Fruit fly (Drosophila melanogaster) whole organism, embryonic: ENCODE data around the gene ETHR.

ENCODE experiments used
- Bdp1 ChIP-seq: fragments of 200-800 bp; sonication (Bioruptor generic); optimal IDR thresholded peaks from 3 replicates; lab custom pipeline; 2016; ENCODE audit warnings: missing biosample characterization, missing genetic modification characterization
- Bgb ChIP-seq: fragments of 200-800 bp; sonication (Bioruptor generic); IDR thresholded peaks from 2 replicates; pipeline ENCODE4 v1.3.6; 2022; ENCODE audit warnings: missing biosample characterization, missing genetic modification characterization; ENCODE audit not compliant: partially characterized antibody
- CG11695 ChIP-seq: fragments of 200-800 bp; sonication (Bioruptor generic); IDR thresholded peaks from 3 replicates; pipeline ENCODE4 v1.3.6; 2022; ENCODE audit warnings: missing biosample characterization, missing genetic modification characterization
- CG14710 ChIP-seq: fragments of 200-800 bp; sonication (Bioruptor generic); optimal IDR thresholded peaks from 3 replicates; lab custom pipeline; 2019; ENCODE audit warnings: missing biosample characterization, mild to moderate bottlenecking, missing genetic modification characterization, moderate library complexity
- CG15479 ChIP-seq: fragments of 200-800 bp; sonication (Bioruptor generic); optimal IDR thresholded peaks from 3 replicates; lab custom pipeline; 2019; ENCODE audit warnings: missing biosample characterization, mild to moderate bottlenecking, missing genetic modification characterization, moderate library complexity
- CG17568 ChIP-seq: fragments of 200-800 bp; sonication (Bioruptor generic); optimal IDR thresholded peaks from 2 replicates; lab custom pipeline; 2018; ENCODE audit warnings: missing biosample characterization, mild to moderate bottlenecking, missing genetic modification characterization, moderate library complexity
- CG18476 ChIP-seq: fragments of 200-800 bp; sonication (Bioruptor generic); optimal IDR thresholded peaks from 2 replicates; lab custom pipeline; 2016; ENCODE audit warnings: missing biosample characterization, mild to moderate bottlenecking, missing genetic modification characterization
- CG2875 ChIP-seq: fragments of 200-800 bp; sonication (Bioruptor generic); optimal IDR thresholded peaks from 2 replicates; lab custom pipeline; 2017; ENCODE audit warnings: missing biosample characterization, mild to moderate bottlenecking, missing genetic modification characterization, missing genetic modification reagents
- CG32532 ChIP-seq: fragments of 200-800 bp; sonication (Bioruptor generic); IDR thresholded peaks from 2 replicates; pipeline ENCODE4 v1.3.6; 2022; ENCODE audit warnings: missing biosample characterization, missing genetic modification characterization
- CG32772 ChIP-seq: fragments of 200-800 bp; sonication (Bioruptor generic); IDR thresholded peaks from 2 replicates; pipeline ENCODE4 v1.3.6; 2022; ENCODE audit warnings: missing biosample characterization, missing genetic modification characterization
- CG34224 ChIP-seq: fragments of 200-800 bp; sonication (Bioruptor generic); IDR thresholded peaks from 3 replicates; pipeline ENCODE4 v1.3.6; 2022; ENCODE audit warnings: missing biosample characterization, missing genetic modification characterization; ENCODE audit not compliant: partially characterized antibody
- CG4282 ChIP-seq: fragments of 200-800 bp; sonication (Bioruptor generic); optimal IDR thresholded peaks from 2 replicates; lab custom pipeline; 2016; ENCODE audit warnings: missing biosample characterization, missing genetic modification characterization
- CG4328 ChIP-seq: fragments of 200-800 bp; sonication (Bioruptor generic); optimal IDR thresholded peaks from 3 replicates; lab custom pipeline; 2017; ENCODE audit warnings: missing biosample characterization, missing genetic modification reagents, missing genetic modification characterization
- CG6254 ChIP-seq: fragments of 200-800 bp; sonication (Bioruptor generic); optimal IDR thresholded peaks from 3 replicates; lab custom pipeline; 2017; ENCODE audit warnings: mild to moderate bottlenecking, missing biosample characterization, missing genetic modification reagents, missing genetic modification characterization
- CG6791 ChIP-seq: fragments of 200-800 bp; sonication (Bioruptor generic); IDR thresholded peaks from 3 replicates; pipeline ENCODE4 v1.3.6; 2022; ENCODE audit warnings: missing biosample characterization, missing genetic modification characterization; ENCODE audit not compliant: partially characterized antibody
- CG7357 ChIP-seq: fragments of 200-800 bp; sonication (Bioruptor generic); IDR thresholded peaks from 3 replicates; pipeline ENCODE4 v1.3.6; 2022; ENCODE audit warnings: missing biosample characterization, missing genetic modification characterization
- CG7928 ChIP-seq: fragments of 200-800 bp; sonication (Bioruptor generic); optimal IDR thresholded peaks from 2 replicates; lab custom pipeline; 2017; ENCODE audit warnings: missing biosample characterization, mild to moderate bottlenecking, missing genetic modification characterization
- Chrac-16 ChIP-seq: fragments of 200-800 bp; sonication (Bioruptor generic); optimal IDR thresholded peaks from 3 replicates; lab custom pipeline; 2016; ENCODE audit warnings: missing biosample characterization, missing genetic modification characterization
- CrebB ChIP-seq: fragments of 200-800 bp; sonication (Bioruptor generic); optimal IDR thresholded peaks from 3 replicates; lab custom pipeline; 2018; ENCODE audit warnings: missing biosample characterization, mild to moderate bottlenecking, missing genetic modification characterization
- Dbx ChIP-seq: fragments of 200-800 bp; sonication (Bioruptor generic); IDR thresholded peaks from 3 replicates; pipeline ENCODE4 v1.3.6; 2022; ENCODE audit warnings: missing biosample characterization, missing genetic modification characterization
- Deaf1 ChIP-seq: fragments of 200-800 bp; optimal IDR thresholded peaks from 3 replicates; lab custom pipeline; 2019; ENCODE audit warnings: missing biosample characterization, mild to moderate bottlenecking, missing genetic modification characterization, moderate library complexity
- Dp ChIP-seq: fragments of 200-800 bp; sonication (Bioruptor generic); optimal IDR thresholded peaks from 2 replicates; lab custom pipeline; 2018; ENCODE audit warnings: missing biosample characterization, mild to moderate bottlenecking, missing genetic modification characterization, moderate library complexity
- Dref ChIP-seq: fragments of 200-800 bp; sonication (Bioruptor generic); IDR thresholded peaks from 2 replicates; pipeline ENCODE4 v1.3.6; 2022; ENCODE audit warnings: missing biosample characterization, missing genetic modification characterization
- E2f1 ChIP-seq: fragments of 200-800 bp; sonication (Bioruptor generic); IDR thresholded peaks from 2 replicates; pipeline ENCODE4 v1.3.6; 2022; ENCODE audit warnings: missing biosample characterization, missing genetic modification characterization
- Fer3 ChIP-seq: fragments of 200-800 bp; sonication (Bioruptor generic); optimal IDR thresholded peaks from 2 replicates; lab custom pipeline; 2018; ENCODE audit warnings: missing biosample characterization, mild to moderate bottlenecking, missing genetic modification characterization, moderate library complexity
- HLH3B ChIP-seq: fragments of 200-800 bp; sonication (Bioruptor generic); IDR thresholded peaks from 2 replicates; pipeline ENCODE4 v1.3.6; 2022; ENCODE audit warnings: missing biosample characterization, missing genetic modification characterization
- Mrtf ChIP-seq: fragments of 200-800 bp; sonication (Bioruptor generic); IDR thresholded peaks from 3 replicates; pipeline ENCODE4 v1.3.6; 2022; ENCODE audit warnings: missing biosample characterization, missing genetic modification characterization
- PHDP ChIP-seq: fragments of 200-800 bp; sonication (Bioruptor generic); optimal IDR thresholded peaks from 3 replicates; lab custom pipeline; 2018; ENCODE audit warnings: missing biosample characterization, mild to moderate bottlenecking, missing genetic modification characterization, moderate library complexity
- Pdp1 ChIP-seq, 2 experiments: fragments of 200-800 bp; sonication (Bioruptor generic); optimal IDR thresholded peaks; 3 replicates each; lab custom pipeline; 2016; ENCODE audit warnings: missing biosample characterization in 2 of 2, missing genetic modification characterization in 2 of 2, mild to moderate bottlenecking in 1 of 2, moderate library complexity in 1 of 2
- Sox102F ChIP-seq: fragments of 200-800 bp; sonication (Bioruptor generic); optimal IDR thresholded peaks from 2 replicates; lab custom pipeline; 2018; ENCODE audit warnings: missing biosample characterization, mild to moderate bottlenecking, missing genetic modification characterization, moderate library complexity
- Trl ChIP-seq, 3 experiments: fragments of >200 bp in 2 of 3; fragments of 200-800 bp in 1 of 3; sonication (Bioruptor generic) in 1 of 3; optimal IDR thresholded peaks; 2 replicates in 1 of 3; 3 replicates in 2 of 3; lab custom pipeline; 2016 to 2017; ENCODE audit warnings: missing biosample characterization in 1 of 3, missing genetic modification characterization in 1 of 3
- Vsx1 ChIP-seq: fragments of 200-800 bp; sonication (Bioruptor generic); optimal IDR thresholded peaks from 2 replicates; lab custom pipeline; 2017; ENCODE audit warnings: missing biosample characterization, mild to moderate bottlenecking, missing genetic modification characterization, missing genetic modification reagents
- Xbp1 ChIP-seq: fragments of 200-800 bp; sonication (Bioruptor generic); optimal IDR thresholded peaks from 3 replicates; lab custom pipeline; 2016; ENCODE audit warnings: missing biosample characterization, mild to moderate bottlenecking, missing genetic modification characterization
- ato ChIP-seq: fragments of 200-800 bp; sonication (Bioruptor generic); IDR thresholded peaks from 2 replicates; pipeline ENCODE4 v1.3.6; 2022; ENCODE audit warnings: missing biosample characterization, missing genetic modification characterization; ENCODE audit not compliant: partially characterized antibody
- eve ChIP-seq, 2 experiments: fragments of >200 bp; optimal IDR thresholded peaks; 2 replicates each; lab custom pipeline; 2017; ENCODE audit warnings: missing biosample characterization in 2 of 2, missing genetic modification characterization in 2 of 2
- exex ChIP-seq: fragments of 200-800 bp; sonication (Bioruptor generic); optimal IDR thresholded peaks from 4 replicates; lab custom pipeline; 2018; ENCODE audit warnings: missing biosample characterization, mild to moderate bottlenecking, missing genetic modification characterization, moderate library complexity
- grn ChIP-seq: fragments of 200-800 bp; sonication (Bioruptor generic); optimal IDR thresholded peaks from 3 replicates; lab custom pipeline; 2017; ENCODE audit warnings: missing biosample characterization, missing genetic modification characterization
- ind ChIP-seq: fragments of 200-800 bp; sonication (Bioruptor generic); optimal IDR thresholded peaks from 3 replicates; lab custom pipeline; 2016; ENCODE audit warnings: missing biosample characterization, missing genetic modification characterization
- kay ChIP-seq: fragments of 200-800 bp; sonication (Bioruptor generic); optimal IDR thresholded peaks from 2 replicates; lab custom pipeline; 2016; ENCODE audit warnings: missing biosample characterization, missing genetic modification characterization
- kni ChIP-seq: fragments of 200-800 bp; sonication (Bioruptor generic); optimal IDR thresholded peaks from 3 replicates; lab custom pipeline; 2017; ENCODE audit warnings: mild to moderate bottlenecking, missing biosample characterization, missing genetic modification reagents, missing genetic modification characterization
- lab ChIP-seq: fragments of 200-800 bp; sonication (Bioruptor generic); optimal IDR thresholded peaks from 3 replicates; lab custom pipeline; 2017; ENCODE audit warnings: missing biosample characterization, missing genetic modification characterization, mild to moderate bottlenecking, moderate library complexity, missing genetic modification reagents
- pb ChIP-seq: fragments of 200-800 bp; sonication (Bioruptor generic); optimal IDR thresholded peaks from 3 replicates; lab custom pipeline; 2016; ENCODE audit warnings: missing biosample characterization, missing genetic modification characterization
- prd ChIP-seq, 3 experiments: fragments of >200 bp in 2 of 3; fragments of 200-800 bp in 1 of 3; sonication (Bioruptor generic) in 1 of 3; optimal IDR thresholded peaks in 2 of 3; IDR thresholded peaks in 1 of 3; 2 replicates in 2 of 3; 3 replicates in 1 of 3; pipeline versions ENCODE4 v1.3.6 to Lab custom; 2017 to 2022; ENCODE audit warnings: missing biosample characterization in 1 of 3, missing genetic modification characterization in 1 of 3
- salm ChIP-seq: fragments of 200-800 bp; sonication (Bioruptor generic); optimal IDR thresholded peaks from 2 replicates; lab custom pipeline; 2018; ENCODE audit warnings: missing biosample characterization, mild to moderate bottlenecking, missing genetic modification characterization
- sob ChIP-seq: fragments of 200-800 bp; sonication (Bioruptor generic); IDR thresholded peaks from 2 replicates; pipeline ENCODE4 v1.3.6; 2022; ENCODE audit warnings: missing biosample characterization, missing genetic modification characterization
- tin ChIP-seq: fragments of 200-800 bp; sonication (Bioruptor generic); optimal IDR thresholded peaks from 3 replicates; lab custom pipeline; 2016; ENCODE audit warnings: missing biosample characterization, missing genetic modification characterization
- vnd ChIP-seq: fragments of 200-800 bp; sonication (Bioruptor generic); IDR thresholded peaks from 3 replicates; pipeline ENCODE4 v1.3.6; 2022; ENCODE audit warnings: missing biosample characterization, missing genetic modification characterization; ENCODE audit not compliant: partially characterized antibody
- wdn ChIP-seq: fragments of 200-800 bp; sonication (Bioruptor generic); IDR thresholded peaks from 2 replicates; pipeline ENCODE4 v1.3.6; 2022; ENCODE audit warnings: missing biosample characterization, missing genetic modification characterization

The ETHR gene

DNA sequence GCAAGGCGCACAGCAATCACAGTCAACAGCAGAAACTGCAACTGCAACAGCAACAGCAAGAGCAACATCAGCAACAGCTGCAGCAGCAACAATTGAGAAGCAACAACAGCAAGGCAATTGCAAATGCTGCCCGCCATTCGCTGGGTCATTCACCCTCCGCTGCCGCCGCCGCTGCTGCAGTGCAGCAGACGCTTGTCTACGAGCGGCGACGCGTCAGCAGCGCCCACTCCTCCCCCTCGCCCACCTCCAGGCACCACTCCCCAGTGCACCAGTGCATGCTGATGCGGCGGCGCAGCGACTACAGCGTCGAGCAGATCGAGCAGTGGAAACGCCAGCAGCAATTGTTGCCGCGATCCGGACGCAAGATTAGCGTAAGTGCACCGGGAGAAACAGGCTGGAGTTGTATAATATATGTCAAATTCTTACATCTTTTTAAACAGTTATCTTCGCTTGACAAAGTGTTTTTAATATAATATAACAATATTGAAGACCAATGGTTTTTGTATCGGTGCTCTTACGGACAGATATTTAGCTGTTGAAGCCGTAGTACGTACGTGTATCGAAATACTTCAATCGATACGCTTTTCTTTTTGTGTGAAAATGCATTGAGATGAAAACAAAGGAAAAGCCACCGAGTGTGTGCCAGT, 41.0 kb upstream of the ETHR start (continued):
- TF ChIP-seq ato (GFP tag; lab: Robert Waterston, UW) (no peak), CG34224 (GFP tag; lab: Robert Waterston, UW) (no peak), Fer3 (no peak), CG14710 (tag; lab: Kevin White, UChicago) (peak; percentile 45), CG18476 (GFP tag; lab: Kevin White, UChicago) (peak; percentile 13), CG7928 (no peak), kni (GFP tag; lab: Kevin White, UChicago) (peak; percentile 44), HLH3B (GFP tag; lab: Robert Waterston, UW) (peak; percentile 50; the same call in 1 of the 2 replicates), Dref (GFP tag; lab: Robert Waterston, UW) (no peak), Sox102F (GFP tag; lab: Kevin White, UChicago) (peak; percentile 38), CG4282 (no peak), CG6254 (peak; percentile 40), CrebB (tag; lab: Kevin White, UChicago) (no peak), CG32532 (GFP tag; lab: Robert Waterston, UW) (0 out of 2 replicates have a peak, but pooled peaks have one; percentile 4), Xbp1 (peak; percentile 36), eve (GFP tag; optimal IDR thresholded peaks at IDR 0.05; lab: Kevin White, UChicago) (no peak), Dp (GFP tag; lab: Kevin White, UChicago) (no peak), Dbx (GFP tag; lab: Robert Waterston, UW) (no peak), Deaf1 (tag; lab: Kevin White, UChicago) (no peak), lab (GFP tag; lab: Kevin White, UChicago) (peak; percentile 22), CG4328 (GFP tag; lab: Kevin White, UChicago) (no peak), CG11695 (GFP tag; lab: Robert Waterston, UW) (no peak), pb (GFP tag; lab: Kevin White, UChicago) (no peak), prd (optimal IDR thresholded peaks at IDR 0.05; lab: Kevin White, UChicago) (no peak), prd (GFP tag; IDR thresholded peaks at IDR 0.05; lab: Robert Waterston, UW) (peak; percentile 21; the same call in 1 of the 3 replicates), sob (GFP tag; lab: Robert Waterston, UW) (no peak), Pdp1 (GFP tag; optimal IDR thresholded peaks at IDR 0.05; lab: Kevin White, UChicago) (peak in 1 of 2 experiments; percentile 41), Bgb (no peak), CG2875 (GFP tag; lab: Kevin White, UChicago) (peak; percentile 62), CG6791 (no peak), ind (GFP tag; lab: Kevin White, UChicago) (no peak), E2f1 (peak; percentile 43; the same call in 1 of the 2 replicates), Chrac-16 (GFP tag; lab: Kevin White, UChicago) (peak; percentile 13), exex (tag; lab: Kevin White, UChicago) (no peak), CG15479 (GFP tag; lab: Kevin White, UChicago) (no peak), Mrtf (GFP tag; lab: Robert Waterston, UW) (peak; percentile 21; the same call in 1 of the 3 replicates), grn (peak; percentile 36), Vsx1 (peak; percentile 13), kay (GFP tag; lab: Kevin White, UChicago) (no peak), tin (GFP tag; lab: Kevin White, UChicago) (peak; percentile 15), PHDP (tag; lab: Kevin White, UChicago) (no peak), vnd (GFP tag; lab: Robert Waterston, UW) (no peak), salm (no peak), wdn (GFP tag; lab: Robert Waterston, UW) (no peak), CG7357 (GFP tag; lab: Robert Waterston, UW) (peak; percentile 21; the same call in 1 of the 3 replicates), CG32772 (GFP tag; lab: Robert Waterston, UW) (peak; percentile 53; the same call in 1 of the 2 replicates), Trl (optimal IDR thresholded peaks at IDR 0.05; lab: Kevin White, UChicago) (no peak), Trl (GFP tag; optimal IDR thresholded peaks at IDR 0.05; lab: Kevin White, UChicago) (no peak), Bdp1 (GFP tag; lab: Kevin White, UChicago) (no peak), CG17568 (GFP tag; lab: Kevin White, UChicago) (no peak)
